Worm (Caenorhabditis elegans) whole organism, L1 larva: ENCODE data around the gene attf-2.

ENCODE experiments used
- ces-1 ChIP-seq: fragments of 150-350 bp; optimal IDR thresholded peaks from 2 replicates; lab custom pipeline; 2014; ENCODE audit warnings: missing biosample characterization, missing genetic modification reagents, missing genetic modification characterization
- jun-1 ChIP-seq: fragments of 150-350 bp; optimal IDR thresholded peaks from 2 replicates; lab custom pipeline; 2014; ENCODE audit warnings: missing biosample characterization, missing genetic modification reagents, missing genetic modification characterization
- mdl-1 ChIP-seq, 2 experiments: fragments of 150-350 bp; optimal IDR thresholded peaks; 2 replicates each; lab custom pipeline; 2014 to 2017; ENCODE audit warnings: missing biosample characterization in 2 of 2, missing genetic modification characterization in 2 of 2, inconsistent platforms in 1 of 2
- nhr-76 ChIP-seq: sonication (generic microtip); optimal IDR thresholded peaks from 2 replicates; lab custom pipeline; 2017; ENCODE audit warnings: missing biosample characterization, missing genetic modification characterization

- TF ChIP-seq ces-1 (GFP tag; lab: Kevin White, UChicago) (no peak), nhr-76 (tag; lab: Kevin White, UChicago) (no peak), jun-1 (tag; lab: Kevin White, UChicago) (no peak), mdl-1 (tag; optimal IDR thresholded peaks at IDR 0.05; lab: Kevin White, UChicago) (no peak)
Observed at ce11 chrV:7216016-7216415, 20.1 kb upstream of the attf-2 start.
